ENCODE assay signal across 3 fruit fly cellular contexts in the genomic region with DNA sequence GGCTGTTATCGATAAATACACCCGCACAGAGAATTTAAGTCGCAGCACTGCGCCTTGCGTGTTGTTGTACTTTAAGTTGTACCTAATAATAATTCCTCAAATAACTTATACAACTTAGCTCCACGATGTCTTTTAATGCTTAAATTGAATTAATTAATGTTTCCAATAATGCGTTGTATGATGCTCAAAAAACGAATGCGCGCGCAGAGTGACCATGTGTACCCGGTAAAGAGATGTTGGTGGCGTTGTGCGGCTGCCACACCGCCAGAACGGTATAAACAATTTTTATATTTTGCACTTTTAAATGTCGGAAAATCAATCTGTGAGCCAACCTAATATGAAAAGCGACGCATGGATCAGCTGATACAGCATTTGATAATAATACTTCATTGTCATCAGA.
A peak's percentile ranks its signal among the peaks of the same experiment; 100 is the strongest.
TF ChIP-seq lines count a peak whose summit lies in the region.

No protein-coding gene starts in this region.

- TF ChIP-seq CTCF in whole organism, embryonic (GFP tag; optimal IDR thresholded peaks at IDR 0.05; lab: Kevin White, UChicago) = no peak

TF ChIP-seq in whole organism, adult, 20 proteins besides CTCF, POLR2A, EP300 and RAD21:
- no peak for TF ChIP-seq CG7101 (tag; optimal IDR thresholded peaks at IDR 0.05; lab: Kevin White, UChicago)
- TF ChIP-seq CG5204 (GFP tag; optimal IDR thresholded peaks at IDR 0.05; lab: Kevin White, UChicago) = no peak
- TF ChIP-seq Clk (GFP tag; optimal IDR thresholded peaks at IDR 0.05; lab: Kevin White, UChicago) = no peak
- TF ChIP-seq Crg-1 (GFP tag; optimal IDR thresholded peaks at IDR 0.05; lab: Kevin White, UChicago) = no peak
- peak; percentile 36 for TF ChIP-seq bab1 (GFP tag; optimal IDR thresholded peaks at IDR 0.05; lab: Kevin White, UChicago)
TF ChIP-seq in whole organism, adult: peak in this region for 1.

TF ChIP-seq in whole organism, embryonic, 481 proteins besides CTCF, POLR2A, EP300 and RAD21 (continues in another document):
- TF ChIP-seq Med (GFP tag; lab: Kevin White, UChicago) = no peak
- TF ChIP-seq Meics (GFP tag; optimal IDR thresholded peaks at IDR 0.05; lab: Kevin White, UChicago) = no peak
- TF ChIP-seq sima (GFP tag; optimal IDR thresholded peaks at IDR 0.05; lab: Kevin White, UChicago) = no peak
- TF ChIP-seq HLHmδ (GFP tag; optimal IDR thresholded peaks at IDR 0.05; lab: Kevin White, UChicago) = no peak
- peak; percentile 86 for TF ChIP-seq CG2116 (GFP tag; optimal IDR thresholded peaks at IDR 0.05; lab: Kevin White, UChicago)
- peak; percentile 54 for TF ChIP-seq CG13287 (GFP tag; IDR thresholded peaks at IDR 0.05; lab: Robert Waterston, UW; ENCODE audit: partially characterized antibody)
- no peak for TF ChIP-seq bowl (GFP tag; IDR thresholded peaks at IDR 0.05; lab: Robert Waterston, UW)
- no peak for TF ChIP-seq CG3847 (GFP tag; IDR thresholded peaks at IDR 0.05; lab: Robert Waterston, UW)
- peak; percentile 12; the same call in 1 of the 2 replicates for TF ChIP-seq amos (GFP tag; IDR thresholded peaks at IDR 0.05; lab: Robert Waterston, UW; ENCODE audit: partially characterized antibody)
- TF ChIP-seq CG12104 (GFP tag; optimal IDR thresholded peaks at IDR 0.05; lab: Kevin White, UChicago) = no peak
- TF ChIP-seq CG1602 (GFP tag; optimal IDR thresholded peaks at IDR 0.05; lab: Kevin White, UChicago) = no peak
- no peak for TF ChIP-seq CG13123 (GFP tag; optimal IDR thresholded peaks at IDR 0.05; lab: Kevin White, UChicago)
- TF ChIP-seq cad (GFP tag; optimal IDR thresholded peaks at IDR 0.05; lab: Kevin White, UChicago) = no peak
- TF ChIP-seq CG7786 (GFP tag; optimal IDR thresholded peaks at IDR 0.05; lab: Kevin White, UChicago) = no peak
- TF ChIP-seq emc (GFP tag; optimal IDR thresholded peaks at IDR 0.05; lab: Kevin White, UChicago) = no peak
- TF ChIP-seq Blimp-1 (GFP tag; optimal IDR thresholded peaks at IDR 0.05; lab: Kevin White, UChicago) = no peak
- TF ChIP-seq sna (GFP tag; IDR thresholded peaks at IDR 0.05; lab: Robert Waterston, UW; ENCODE audit: partially characterized antibody) = no peak
- peak; percentile 38 for TF ChIP-seq CoRest (tag; optimal IDR thresholded peaks at IDR 0.05; lab: Kevin White, UChicago)
- no peak for TF ChIP-seq lov (optimal IDR thresholded peaks at IDR 0.05; lab: Kevin White, UChicago)
- no peak for TF ChIP-seq lov (GFP tag; IDR thresholded peaks at IDR 0.05; lab: Robert Waterston, UW)
- peak; percentile 91 for TF ChIP-seq gfzf (GFP tag; optimal IDR thresholded peaks at IDR 0.05; lab: Kevin White, UChicago)
- TF ChIP-seq mirr (GFP tag; optimal IDR thresholded peaks at IDR 0.05; lab: Kevin White, UChicago) = no peak
- no peak for TF ChIP-seq gce (GFP tag; IDR thresholded peaks at IDR 0.05; lab: Robert Waterston, UW)
- no peak for TF ChIP-seq trh (GFP tag; optimal IDR thresholded peaks at IDR 0.05; lab: Kevin White, UChicago)
- TF ChIP-seq CG13624 (GFP tag; optimal IDR thresholded peaks at IDR 0.05; lab: Kevin White, UChicago) = peak; percentile 19
- TF ChIP-seq Ets97D (GFP tag; optimal IDR thresholded peaks at IDR 0.05; lab: Kevin White, UChicago) = peak; percentile 72
- peak; percentile 23 for TF ChIP-seq hkb (optimal IDR thresholded peaks at IDR 0.05; lab: Kevin White, UChicago)
- no peak for TF ChIP-seq hkb (GFP tag; IDR thresholded peaks at IDR 0.05; lab: Robert Waterston, UW)
- TF ChIP-seq ken (GFP tag; IDR thresholded peaks at IDR 0.05; lab: Robert Waterston, UW) = no peak
- no peak for TF ChIP-seq ERR (GFP tag; optimal IDR thresholded peaks at IDR 0.05; lab: Kevin White, UChicago)
- TF ChIP-seq Dek (tag; optimal IDR thresholded peaks at IDR 0.05; lab: Kevin White, UChicago) = no peak
- no peak for TF ChIP-seq CG30403 (GFP tag; optimal IDR thresholded peaks at IDR 0.05; lab: Kevin White, UChicago)
- TF ChIP-seq CG4360 (GFP tag; IDR thresholded peaks at IDR 0.05; lab: Robert Waterston, UW) = peak; percentile 37; the same call in 1 of the 2 replicates
- no peak for TF ChIP-seq CG18011 (GFP tag; optimal IDR thresholded peaks at IDR 0.05; lab: Kevin White, UChicago)
- TF ChIP-seq MBD-R2 (GFP tag; IDR thresholded peaks at IDR 0.05; lab: Robert Waterston, UW) = peak; percentile 64
- TF ChIP-seq CG10267 (tag; optimal IDR thresholded peaks at IDR 0.05; lab: Kevin White, UChicago) = peak; percentile 21
- TF ChIP-seq shn (GFP tag; optimal IDR thresholded peaks at IDR 0.05; lab: Kevin White, UChicago) = no peak
- no peak for TF ChIP-seq CG10543 (GFP tag; optimal IDR thresholded peaks at IDR 0.05; lab: Kevin White, UChicago)
- peak; percentile 42 for TF ChIP-seq YL-1 (GFP tag; optimal IDR thresholded peaks at IDR 0.05; lab: Kevin White, UChicago)
- no peak for TF ChIP-seq CG8388 (GFP tag; optimal IDR thresholded peaks at IDR 0.05; lab: Kevin White, UChicago)
- TF ChIP-seq GATAe (GFP tag; conservative IDR thresholded peaks at IDR 0.05; lab: Robert Waterston, UW) = no peak
- peak; percentile 60 for TF ChIP-seq CG14710 (tag; optimal IDR thresholded peaks at IDR 0.05; lab: Kevin White, UChicago)

TF ChIP-seq in whole organism, wandering third instar larva, 38 proteins besides CTCF, POLR2A, EP300 and RAD21:
- TF ChIP-seq jim (GFP tag; optimal IDR thresholded peaks at IDR 0.05; lab: Kevin White, UChicago) = no peak
- no peak for TF ChIP-seq Sp1 (GFP tag; optimal IDR thresholded peaks at IDR 0.05; lab: Kevin White, UChicago)
- peak; percentile 69 for TF ChIP-seq Dif (GFP tag; optimal IDR thresholded peaks at IDR 0.05; lab: Kevin White, UChicago; ENCODE audit: partially characterized antibody)
- peak in 1 of 2 experiments; percentile 54 for TF ChIP-seq dl (GFP tag; optimal IDR thresholded peaks at IDR 0.05; lab: Kevin White, UChicago; ENCODE audit: insufficient read depth in 1 of 2, partially characterized antibody in 2 of 2)
- TF ChIP-seq Vsx2 (GFP tag; optimal IDR thresholded peaks at IDR 0.05; lab: Kevin White, UChicago; ENCODE audit: partially characterized antibody) = peak; percentile 92
- TF ChIP-seq Myc (optimal IDR thresholded peaks at IDR 0.05; lab: Kevin White, UChicago) = peak; percentile 45
TF ChIP-seq in whole organism, wandering third instar larva: peak in this region for 4.
